Fruit fly (Drosophila melanogaster): ENCODE results near the gene Arglu1.

Gene Arglu1

DNA sequence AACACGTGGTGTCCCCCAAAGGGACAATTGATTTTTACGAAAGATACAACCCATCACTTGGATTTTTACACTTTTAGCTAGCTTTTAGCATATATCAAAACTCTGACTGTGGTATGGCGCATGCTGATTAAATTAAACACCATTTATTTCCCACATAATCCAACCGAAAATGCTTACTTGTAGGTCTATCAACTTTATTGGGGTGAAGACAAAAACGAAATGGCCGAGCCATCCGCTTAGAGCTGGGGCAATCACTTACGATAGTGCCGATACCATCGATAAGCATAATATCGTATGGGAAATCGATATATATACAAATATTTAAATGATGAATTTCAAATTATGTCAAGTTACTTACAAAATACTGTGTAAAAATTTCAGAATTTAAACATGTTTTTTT is 40.6 kb downstream of the Arglu1 start, which contains the start of gene RpS2 (continued):
- TF ChIP-seq grau (tag; optimal IDR thresholded peaks at IDR 0.05) (no peak), CG10274 (GFP tag; optimal IDR thresholded peaks at IDR 0.05) (no peak), CG17328 (GFP tag; IDR thresholded peaks at IDR 0.05) (peak; percentile 60), al (GFP tag; IDR thresholded peaks at IDR 0.05) (0 out of 2 replicates have a peak, but pooled peaks have one; percentile 16), CG9215 (GFP tag; IDR thresholded peaks at IDR 0.05) (no peak), CG15514 (GFP tag; optimal IDR thresholded peaks at IDR 0.05) (peak; percentile 71), Mes4 (GFP tag; optimal IDR thresholded peaks at IDR 0.05) (peak; percentile 23), vfl (GFP tag; optimal IDR thresholded peaks at IDR 0.05) (peak; percentile 33), CG3281 (GFP tag; optimal IDR thresholded peaks at IDR 0.05) (peak; percentile 37), Sry-β (GFP tag; optimal IDR thresholded peaks at IDR 0.05) (peak; percentile 59), Doc3 (GFP tag; IDR thresholded peaks at IDR 0.05; ENCODE audit: partially characterized antibody) (peak; percentile 99), unpg (GFP tag; optimal IDR thresholded peaks at IDR 0.05) (peak; percentile 51), mirr (GFP tag; optimal IDR thresholded peaks at IDR 0.05) (peak; percentile 54), chif (GFP tag; optimal IDR thresholded peaks at IDR 0.05) (peak in 1 of 2 experiments; percentile 24), CG11085 (GFP tag; IDR thresholded peaks at IDR 0.05) (no peak), CG17568 (GFP tag; optimal IDR thresholded peaks at IDR 0.05) (peak; percentile 46), schlank (tag; optimal IDR thresholded peaks at IDR 0.05) (no peak), CG32532 (GFP tag; IDR thresholded peaks at IDR 0.05) (peak; percentile 58), Opbp (GFP tag; IDR thresholded peaks at IDR 0.05; ENCODE audit: partially characterized antibody) (peak; percentile 100), Hsf (GFP tag; optimal IDR thresholded peaks at IDR 0.05) (peak; percentile 42), CoRest (tag; optimal IDR thresholded peaks at IDR 0.05) (peak; percentile 30), Dll (GFP tag; IDR thresholded peaks at IDR 0.05; ENCODE audit: partially characterized antibody) (peak; percentile 97), vnd (GFP tag; IDR thresholded peaks at IDR 0.05; ENCODE audit: partially characterized antibody) (peak; percentile 98), CG13424 (tag; optimal IDR thresholded peaks at IDR 0.05) (peak; percentile 15), CG7745 (tag; optimal IDR thresholded peaks at IDR 0.05) (no peak), chn (GFP tag; optimal IDR thresholded peaks at IDR 0.05) (peak; percentile 14), insv (GFP tag; optimal IDR thresholded peaks at IDR 0.05) (peak in 1 of 2 experiments; percentile 32), CG2129 (GFP tag; IDR thresholded peaks at IDR 0.05; ENCODE audit: partially characterized antibody) (peak; percentile 95), caup (GFP tag; optimal IDR thresholded peaks at IDR 0.05; ENCODE audit: severe bottlenecking) (peak; percentile 72), NfI (GFP tag; optimal IDR thresholded peaks at IDR 0.05) (peak; percentile 16), kni (GFP tag; optimal IDR thresholded peaks at IDR 0.05) (peak; percentile 38), NFAT (GFP tag; IDR thresholded peaks at IDR 0.05) (peak; percentile 36), CG16813 (GFP tag; IDR thresholded peaks at IDR 0.05; ENCODE audit: partially characterized antibody) (peak; percentile 99), Dp (GFP tag; optimal IDR thresholded peaks at IDR 0.05) (peak; percentile 68), Dad (GFP tag; optimal IDR thresholded peaks at IDR 0.05) (peak; percentile 5), crc (GFP tag; optimal IDR thresholded peaks at IDR 0.05) (no peak), CG3163 (GFP tag; optimal IDR thresholded peaks at IDR 0.05) (peak; percentile 25), Six4 (GFP tag; optimal IDR thresholded peaks at IDR 0.05) (no peak), CG31441 (GFP tag; IDR thresholded peaks at IDR 0.05) (peak; percentile 43; the same call in 1 of the 2 replicates), Gsc (GFP tag; IDR thresholded peaks at IDR 0.05) (no peak), CG10543 (GFP tag; optimal IDR thresholded peaks at IDR 0.05) (peak; percentile 47), Jarid2 (GFP tag; optimal IDR thresholded peaks at IDR 0.05) (peak; percentile 13), jigr1 (GFP tag; IDR thresholded peaks at IDR 0.05) (peak; percentile 18; the same call in 1 of the 3 replicates), Nf-YC (tag; optimal IDR thresholded peaks at IDR 0.05) (peak; percentile 22), nerfin-1 (tag; optimal IDR thresholded peaks at IDR 0.05) (peak; percentile 51), bigmax (GFP tag; optimal IDR thresholded peaks at IDR 0.05) (peak; percentile 66), CG7963 (GFP tag; IDR thresholded peaks at IDR 0.05; ENCODE audit: partially characterized antibody) (peak; percentile 99), Oaz (GFP tag; IDR thresholded peaks at IDR 0.05) (no peak), CG3995 (GFP tag; optimal IDR thresholded peaks at IDR 0.05) (peak; percentile 39)
